Fruit fly (Drosophila melanogaster): ENCODE data around the gene AhcyL2.

Gene AhcyL2

DNA sequence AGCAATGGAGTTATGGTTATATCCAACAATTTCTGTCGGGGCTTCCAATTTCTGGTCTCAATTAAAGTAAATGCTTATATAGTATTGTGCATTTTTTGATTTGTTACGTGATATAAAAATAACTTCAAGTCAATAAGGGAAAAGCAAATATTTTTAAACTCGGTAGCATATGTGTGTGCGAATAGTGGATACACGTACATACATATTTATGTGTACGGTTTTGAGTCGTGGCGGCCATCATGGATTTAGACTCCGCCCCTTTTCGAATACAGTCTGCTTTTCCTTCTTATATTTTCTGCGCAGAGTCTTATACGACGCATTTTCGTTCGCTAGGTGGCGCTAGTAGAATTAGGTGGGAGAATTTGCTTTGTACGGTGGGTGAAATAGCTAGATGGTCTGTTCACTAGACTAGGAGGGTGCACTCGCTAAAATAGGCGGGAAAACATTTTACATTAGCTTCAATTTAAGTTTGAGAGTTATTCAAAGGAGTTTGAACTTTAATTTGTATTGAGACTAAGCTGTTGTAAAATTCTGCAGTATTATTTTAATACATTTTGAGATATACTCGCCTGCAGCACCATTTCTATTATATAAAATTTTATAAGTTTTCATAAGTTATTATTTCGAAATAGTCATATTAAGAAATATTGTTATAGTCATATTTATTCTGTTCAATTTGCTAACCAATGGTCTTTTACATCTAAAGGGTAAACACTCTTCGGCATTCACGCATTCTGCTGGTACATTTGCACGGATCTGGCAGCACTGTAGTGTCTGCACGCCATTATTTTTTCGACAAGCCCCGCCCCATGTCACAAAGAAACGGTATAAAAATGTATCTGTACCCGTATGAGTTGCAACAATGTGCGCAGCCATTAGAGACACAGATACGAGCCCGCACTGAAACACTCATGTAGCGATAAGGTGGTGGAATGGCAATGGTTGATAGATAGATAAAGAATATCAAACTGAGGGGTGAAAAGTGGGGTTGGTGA, 12.3 kb downstream of the AhcyL2 start (continued):
- TF ChIP-seq CG10147 (GFP tag; optimal IDR thresholded peaks at IDR 0.05): no peak
- no peak for TF ChIP-seq zf30C (GFP tag; optimal IDR thresholded peaks at IDR 0.05)
- TF ChIP-seq insv (GFP tag; optimal IDR thresholded peaks at IDR 0.05): peak in 1 of 2 experiments; percentile 87
- TF ChIP-seq CG8924 (tag; optimal IDR thresholded peaks at IDR 0.05): peak; percentile 67
- TF ChIP-seq nau (GFP tag; optimal IDR thresholded peaks at IDR 0.05): no peak
- no peak for TF ChIP-seq CG12236 (GFP tag; optimal IDR thresholded peaks at IDR 0.05)
- peak; percentile 96 for TF ChIP-seq Nf-YC (tag; optimal IDR thresholded peaks at IDR 0.05)
- TF ChIP-seq mld (GFP tag; IDR thresholded peaks at IDR 0.05; ENCODE audit: partially characterized antibody): 0 out of 3 replicates have a peak, but pooled peaks have one; percentile 36
- no peak for TF ChIP-seq slou (GFP tag; optimal IDR thresholded peaks at IDR 0.05)
- TF ChIP-seq peb (GFP tag; IDR thresholded peaks at IDR 0.05): no peak
- TF ChIP-seq CG34376 (GFP tag; optimal IDR thresholded peaks at IDR 0.05): peak; percentile 16
- TF ChIP-seq shn (GFP tag; optimal IDR thresholded peaks at IDR 0.05): no peak
- peak; percentile 68 for TF ChIP-seq CG6254 (GFP tag; optimal IDR thresholded peaks at IDR 0.05)
- TF ChIP-seq CG11560 (tag; IDR thresholded peaks at IDR 0.05): peak; percentile 67; the same call in 2 of the 3 replicates
- TF ChIP-seq CG4617 (GFP tag; optimal IDR thresholded peaks at IDR 0.05; ENCODE audit: borderline replicate concordance): peak; percentile 10
- TF ChIP-seq CG11456 (GFP tag; IDR thresholded peaks at IDR 0.05): peak; percentile 73
- TF ChIP-seq CG10366 (GFP tag; IDR thresholded peaks at IDR 0.05): peak; percentile 60
- TF ChIP-seq Ets65A (GFP tag): peak; percentile 92
- TF ChIP-seq Oli (tag; optimal IDR thresholded peaks at IDR 0.05): peak; percentile 71
- no peak for TF ChIP-seq bbx (GFP tag; IDR thresholded peaks at IDR 0.05; ENCODE audit: partially characterized antibody)
- peak; percentile 52 for TF ChIP-seq CG9932 (GFP tag; IDR thresholded peaks at IDR 0.05)
- TF ChIP-seq CG8478 (optimal IDR thresholded peaks at IDR 0.05): no peak
- TF ChIP-seq dpn (GFP tag; optimal IDR thresholded peaks at IDR 0.05): peak; percentile 15 to 67
- no peak for TF ChIP-seq Atf-2 (GFP tag; optimal IDR thresholded peaks at IDR 0.05)
- TF ChIP-seq prd (optimal IDR thresholded peaks at IDR 0.05): no peak
- TF ChIP-seq prd (GFP tag; IDR thresholded peaks at IDR 0.05): peak; percentile 61
- TF ChIP-seq Doc2 (GFP tag; IDR thresholded peaks at IDR 0.05): no peak
- TF ChIP-seq CG8281 (tag; optimal IDR thresholded peaks at IDR 0.05): no peak
- 0 out of 3 replicates have a peak, but pooled peaks have one; percentile 43 for TF ChIP-seq CG7357 (GFP tag; IDR thresholded peaks at IDR 0.05)
- TF ChIP-seq CG10267 (tag; optimal IDR thresholded peaks at IDR 0.05): peak; percentile 68
- peak; percentile 58 for TF ChIP-seq CG9817 (tag; optimal IDR thresholded peaks at IDR 0.05)
- no peak for TF ChIP-seq ttk (GFP tag; IDR thresholded peaks at IDR 0.05)
- no peak for TF ChIP-seq Hr39 (optimal IDR thresholded peaks at IDR 0.05)
- TF ChIP-seq abd-A (tag; optimal IDR thresholded peaks at IDR 0.05): peak; percentile 95
- TF ChIP-seq CG10654 (GFP tag; optimal IDR thresholded peaks at IDR 0.05): peak; percentile 45
- TF ChIP-seq gce (GFP tag; IDR thresholded peaks at IDR 0.05): no peak
- TF ChIP-seq Antp (GFP tag; optimal IDR thresholded peaks at IDR 0.05): peak; percentile 2
- no peak for TF ChIP-seq CG14860 (GFP tag; IDR thresholded peaks at IDR 0.05; ENCODE audit: partially characterized antibody)
- no peak for TF ChIP-seq Dip3 (GFP tag; optimal IDR thresholded peaks at IDR 0.05)
- TF ChIP-seq CG4360 (GFP tag; IDR thresholded peaks at IDR 0.05): 0 out of 2 replicates have a peak, but pooled peaks have one; percentile 29
- TF ChIP-seq fd64A (GFP tag; optimal IDR thresholded peaks at IDR 0.05): no peak
- peak; percentile 2 for TF ChIP-seq CG3163 (GFP tag; optimal IDR thresholded peaks at IDR 0.05)
- no peak for TF ChIP-seq CG1024 (GFP tag; IDR thresholded peaks at IDR 0.05)
- TF ChIP-seq CG7745 (tag; optimal IDR thresholded peaks at IDR 0.05): no peak
- peak; percentile 62; the same call in 1 of the 3 replicates for TF ChIP-seq CG34422 (GFP tag; IDR thresholded peaks at IDR 0.05)
- no peak for TF ChIP-seq CG10431 (GFP tag; optimal IDR thresholded peaks at IDR 0.05)
- peak; percentile 55; the same call in 1 of the 3 replicates for TF ChIP-seq CG6175 (GFP tag; IDR thresholded peaks at IDR 0.05)
- no peak for TF ChIP-seq ac (GFP tag; optimal IDR thresholded peaks at IDR 0.05)
- TF ChIP-seq ken (GFP tag; IDR thresholded peaks at IDR 0.05): peak; percentile 64; the same call in 1 of the 3 replicates

Measured in whole organism, embryonic.